Fruit fly (Drosophila melanogaster) whole organism, embryonic: Measurements from ENCODE around the gene sbr.

Experiments used
- Abd-B ChIP-seq: fragments of 200-800 bp; sonication (Bioruptor generic); optimal IDR thresholded peaks from 2 replicates; lab custom pipeline; 2018; ENCODE audit warnings: missing biosample characterization, mild to moderate bottlenecking, missing genetic modification characterization, moderate library complexity
- Bdp1 ChIP-seq: fragments of 200-800 bp; sonication (Bioruptor generic); optimal IDR thresholded peaks from 3 replicates; lab custom pipeline; 2016; ENCODE audit warnings: missing biosample characterization, missing genetic modification characterization
- CG11504 ChIP-seq: fragments of 200-800 bp; sonication (Bioruptor generic); optimal IDR thresholded peaks from 3 replicates; lab custom pipeline; 2019; ENCODE audit warnings: missing biosample characterization, mild to moderate bottlenecking, missing genetic modification characterization, moderate library complexity
- CG11696 ChIP-seq: fragments of 200-800 bp; sonication (Bioruptor generic); IDR thresholded peaks from 2 replicates; pipeline ENCODE4 v1.3.6; 2022; ENCODE audit warnings: missing biosample characterization, missing genetic modification characterization
- CG12391 ChIP-seq: fragments of 200-800 bp; sonication (Bioruptor generic); optimal IDR thresholded peaks from 3 replicates; lab custom pipeline; 2018; ENCODE audit warnings: missing biosample characterization, mild to moderate bottlenecking, missing genetic modification characterization, moderate library complexity
- CG13624 ChIP-seq: fragments of 200-800 bp; sonication (Bioruptor generic); optimal IDR thresholded peaks from 2 replicates; lab custom pipeline; 2016; ENCODE audit warnings: missing biosample characterization, missing genetic modification characterization
- CG17612 ChIP-seq: fragments of 200-800 bp; sonication (Bioruptor generic); IDR thresholded peaks from 2 replicates; pipeline ENCODE4 v1.3.6; 2022; ENCODE audit warnings: missing biosample characterization, missing genetic modification characterization
- CG2678 ChIP-seq: fragments of 200-800 bp; sonication (Bioruptor generic); optimal IDR thresholded peaks from 3 replicates; lab custom pipeline; 2019; ENCODE audit warnings: missing biosample characterization, mild to moderate bottlenecking, missing genetic modification characterization, moderate library complexity
- CG30431 ChIP-seq: fragments of 200-800 bp; sonication (Bioruptor generic); optimal IDR thresholded peaks from 2 replicates; lab custom pipeline; 2017; ENCODE audit warnings: missing biosample characterization, missing genetic modification characterization
- CG34224 ChIP-seq: fragments of 200-800 bp; sonication (Bioruptor generic); IDR thresholded peaks from 3 replicates; pipeline ENCODE4 v1.3.6; 2022; ENCODE audit warnings: missing biosample characterization, missing genetic modification characterization; ENCODE audit not compliant: partially characterized antibody
- CG34376 ChIP-seq: fragments of 200-800 bp; sonication (Bioruptor generic); optimal IDR thresholded peaks from 2 replicates; lab custom pipeline; 2018; ENCODE audit warnings: missing biosample characterization, mild to moderate bottlenecking, missing genetic modification characterization
- CG4404 ChIP-seq: fragments of 200-800 bp; sonication (Bioruptor generic); IDR thresholded peaks from 2 replicates; pipeline ENCODE4 v1.3.6; 2022; ENCODE audit warnings: missing biosample characterization, missing genetic modification characterization
- CG4707 ChIP-seq: fragments of 200-800 bp; sonication (Bioruptor generic); optimal IDR thresholded peaks from 2 replicates; lab custom pipeline; 2018; ENCODE audit warnings: missing biosample characterization, mild to moderate bottlenecking, missing genetic modification characterization, moderate library complexity
- CG5953 ChIP-seq: fragments of 200-800 bp; sonication (Bioruptor generic); IDR thresholded peaks from 2 replicates; pipeline ENCODE4 v1.3.6; 2022; ENCODE audit warnings: missing biosample characterization, missing genetic modification characterization
- CG6175 ChIP-seq: fragments of 200-800 bp; sonication (Bioruptor generic); IDR thresholded peaks from 3 replicates; pipeline ENCODE4 v1.3.6; 2022; ENCODE audit warnings: missing biosample characterization, missing genetic modification characterization
- CG6689 ChIP-seq: fragments of 200-800 bp; sonication (Bioruptor generic); IDR thresholded peaks from 2 replicates; pipeline ENCODE4 v1.3.6; 2022; ENCODE audit warnings: missing biosample characterization, missing genetic modification characterization
- CG7357 ChIP-seq: fragments of 200-800 bp; sonication (Bioruptor generic); IDR thresholded peaks from 3 replicates; pipeline ENCODE4 v1.3.6; 2022; ENCODE audit warnings: missing biosample characterization, missing genetic modification characterization
- CG7745 ChIP-seq: fragments of 200-800 bp; sonication (Bioruptor generic); optimal IDR thresholded peaks from 2 replicates; lab custom pipeline; 2018; ENCODE audit warnings: missing biosample characterization, mild to moderate bottlenecking, missing genetic modification characterization, moderate library complexity
- CG7963 ChIP-seq: fragments of 200-800 bp; sonication (Bioruptor generic); IDR thresholded peaks from 3 replicates; pipeline ENCODE4 v1.3.6; 2022; ENCODE audit warnings: missing biosample characterization, missing genetic modification characterization; ENCODE audit not compliant: partially characterized antibody
- CG8924 ChIP-seq: fragments of 200-800 bp; optimal IDR thresholded peaks from 3 replicates; lab custom pipeline; 2019; ENCODE audit warnings: missing biosample characterization, mild to moderate bottlenecking, missing genetic modification characterization, moderate library complexity
- CG9797 ChIP-seq: fragments of 200-800 bp; sonication (Bioruptor generic); optimal IDR thresholded peaks from 3 replicates; lab custom pipeline; 2018; ENCODE audit warnings: missing biosample characterization, mild to moderate bottlenecking, missing genetic modification characterization
- Dip3 ChIP-seq: fragments of 200-800 bp; sonication (Bioruptor generic); optimal IDR thresholded peaks from 3 replicates; lab custom pipeline; 2016; ENCODE audit warnings: missing biosample characterization, missing genetic modification characterization
- Doc2 ChIP-seq: fragments of 200-800 bp; sonication (Bioruptor generic); IDR thresholded peaks from 2 replicates; pipeline ENCODE4 v1.3.6; 2022; ENCODE audit warnings: missing biosample characterization, missing genetic modification characterization
- Eip74EF ChIP-seq, 2 experiments: fragments of 200-800 bp in 1 of 2; fragments of >200 bp in 1 of 2; sonication (Bioruptor generic) in 1 of 2; optimal IDR thresholded peaks; 2 replicates each; lab custom pipeline; 2017 to 2019; ENCODE audit warnings: missing biosample characterization in 2 of 2, missing genetic modification characterization in 2 of 2, mild to moderate bottlenecking in 1 of 2, moderate library complexity in 1 of 2
- Hr39 ChIP-seq: fragments of >200 bp; optimal IDR thresholded peaks from 2 replicates; lab custom pipeline; 2017
- Mes4 ChIP-seq: fragments of 200-800 bp; sonication (Bioruptor generic); optimal IDR thresholded peaks from 2 replicates; lab custom pipeline; 2016; ENCODE audit warnings: missing biosample characterization, missing genetic modification characterization
- NK7.1 ChIP-seq: fragments of 200-800 bp; sonication (Bioruptor generic); optimal IDR thresholded peaks from 3 replicates; lab custom pipeline; 2016; ENCODE audit warnings: missing biosample characterization, missing genetic modification characterization
- Rx ChIP-seq: fragments of 200-800 bp; sonication (Bioruptor generic); IDR thresholded peaks from 2 replicates; pipeline ENCODE4 v1.3.6; 2022; ENCODE audit warnings: missing biosample characterization, missing genetic modification characterization
- Spps ChIP-seq: fragments of 200-800 bp; sonication (Bioruptor generic); optimal IDR thresholded peaks from 2 replicates; lab custom pipeline; 2018; ENCODE audit warnings: missing biosample characterization, mild to moderate bottlenecking, missing genetic modification characterization
- Usf ChIP-seq: fragments of 200-800 bp; sonication (Bioruptor generic); optimal IDR thresholded peaks from 2 replicates; lab custom pipeline; 2017; ENCODE audit warnings: missing genotype, missing biosample characterization, missing genetic modification characterization
- Xbp1 ChIP-seq: fragments of 200-800 bp; sonication (Bioruptor generic); optimal IDR thresholded peaks from 3 replicates; lab custom pipeline; 2016; ENCODE audit warnings: missing biosample characterization, mild to moderate bottlenecking, missing genetic modification characterization
- al ChIP-seq: fragments of 200-800 bp; sonication (Bioruptor generic); IDR thresholded peaks from 2 replicates; pipeline ENCODE4 v1.3.6; 2022; ENCODE audit warnings: missing biosample characterization, missing genetic modification characterization
- ara ChIP-seq: fragments of 200-800 bp; sonication (Bioruptor generic); IDR thresholded peaks from 2 replicates; pipeline ENCODE4 v1.3.6; 2022; ENCODE audit warnings: missing biosample characterization, missing genetic modification characterization
- bcd ChIP-seq: fragments of 200-800 bp; sonication (Bioruptor generic); optimal IDR thresholded peaks from 2 replicates; lab custom pipeline; 2017; ENCODE audit warnings: missing biosample characterization, mild to moderate bottlenecking, missing genetic modification characterization
- caup ChIP-seq: fragments of 200-800 bp; sonication (Bioruptor generic); optimal IDR thresholded peaks from 3 replicates; lab custom pipeline; 2017; ENCODE audit warnings: missing biosample characterization, mild to moderate bottlenecking, missing genetic modification characterization, moderate library complexity; ENCODE audit not compliant: severe bottlenecking
- da ChIP-seq: fragments of 200-800 bp; sonication (Bioruptor generic); optimal IDR thresholded peaks from 2 replicates; lab custom pipeline; 2016; ENCODE audit warnings: missing biosample characterization, missing genetic modification characterization
- dan ChIP-seq: fragments of 200-800 bp; sonication (Bioruptor generic); IDR thresholded peaks from 2 replicates; pipeline ENCODE4 v1.3.6; 2022; ENCODE audit warnings: missing biosample characterization, missing genetic modification characterization
- fd96Cb ChIP-seq: fragments of 200-800 bp; sonication (Bioruptor generic); optimal IDR thresholded peaks from 2 replicates; lab custom pipeline; 2018; ENCODE audit warnings: missing biosample characterization, mild to moderate bottlenecking, missing genetic modification characterization, moderate library complexity
- h ChIP-seq: fragments of >200 bp; optimal IDR thresholded peaks from 2 replicates; lab custom pipeline; 2017
- ham ChIP-seq: fragments of 200-800 bp; sonication (Bioruptor generic); IDR thresholded peaks from 2 replicates; pipeline ENCODE4 v1.3.6; 2022; ENCODE audit warnings: missing biosample characterization, missing genetic modification characterization
- luna ChIP-seq: fragments of 200-800 bp; sonication (Bioruptor generic); optimal IDR thresholded peaks from 2 replicates; lab custom pipeline; 2016; ENCODE audit warnings: missing biosample characterization, missing genetic modification characterization
- pan ChIP-seq, 4 experiments: fragments of >200 bp in 3 of 4; fragments of 200-800 bp in 1 of 4; sonication (Bioruptor generic) in 1 of 4; optimal IDR thresholded peaks in 3 of 4; IDR thresholded peaks in 1 of 4; 2 replicates each; pipeline versions ENCODE4 v1.3.6 to Lab custom; 2017 to 2022; ENCODE audit warnings: missing biosample characterization in 2 of 4, missing genetic modification characterization in 2 of 4, mixed read lengths in 1 of 4
- run ChIP-seq: fragments of 200-800 bp; sonication (Bioruptor generic); optimal IDR thresholded peaks from 3 replicates; lab custom pipeline; 2018; ENCODE audit warnings: missing biosample characterization, mild to moderate bottlenecking, missing genetic modification characterization
- sens ChIP-seq: fragments of 200-800 bp; sonication (Bioruptor generic); peaks from one replicate; lab custom pipeline; 2016; ENCODE audit warnings: missing biosample characterization, missing genetic modification characterization
- slou ChIP-seq: fragments of 200-800 bp; sonication (Bioruptor generic); optimal IDR thresholded peaks from 3 replicates; lab custom pipeline; 2016; ENCODE audit warnings: missing biosample characterization, missing genetic modification characterization
- slp2 ChIP-seq: fragments of 200-800 bp; sonication (Bioruptor generic); optimal IDR thresholded peaks from 2 replicates; lab custom pipeline; 2016; ENCODE audit warnings: missing biosample characterization, missing genetic modification characterization
- ssp ChIP-seq: fragments of 200-800 bp; sonication (Bioruptor generic); IDR thresholded peaks from 2 replicates; pipeline ENCODE4 v1.3.6; 2022; ENCODE audit warnings: missing biosample characterization, missing genetic modification characterization
- tin ChIP-seq: fragments of 200-800 bp; sonication (Bioruptor generic); optimal IDR thresholded peaks from 3 replicates; lab custom pipeline; 2016; ENCODE audit warnings: missing biosample characterization, missing genetic modification characterization
- tio ChIP-seq: fragments of 200-800 bp; sonication (Bioruptor generic); optimal IDR thresholded peaks from 2 replicates; lab custom pipeline; 2017; ENCODE audit warnings: missing biosample characterization, missing genetic modification characterization, inconsistent platforms
- zfh1 ChIP-seq: fragments of 200-800 bp; sonication (Bioruptor generic); IDR thresholded peaks from 3 replicates; pipeline ENCODE4 v1.3.6; 2022; ENCODE audit warnings: missing biosample characterization, missing genetic modification characterization

The sbr gene

DNA sequence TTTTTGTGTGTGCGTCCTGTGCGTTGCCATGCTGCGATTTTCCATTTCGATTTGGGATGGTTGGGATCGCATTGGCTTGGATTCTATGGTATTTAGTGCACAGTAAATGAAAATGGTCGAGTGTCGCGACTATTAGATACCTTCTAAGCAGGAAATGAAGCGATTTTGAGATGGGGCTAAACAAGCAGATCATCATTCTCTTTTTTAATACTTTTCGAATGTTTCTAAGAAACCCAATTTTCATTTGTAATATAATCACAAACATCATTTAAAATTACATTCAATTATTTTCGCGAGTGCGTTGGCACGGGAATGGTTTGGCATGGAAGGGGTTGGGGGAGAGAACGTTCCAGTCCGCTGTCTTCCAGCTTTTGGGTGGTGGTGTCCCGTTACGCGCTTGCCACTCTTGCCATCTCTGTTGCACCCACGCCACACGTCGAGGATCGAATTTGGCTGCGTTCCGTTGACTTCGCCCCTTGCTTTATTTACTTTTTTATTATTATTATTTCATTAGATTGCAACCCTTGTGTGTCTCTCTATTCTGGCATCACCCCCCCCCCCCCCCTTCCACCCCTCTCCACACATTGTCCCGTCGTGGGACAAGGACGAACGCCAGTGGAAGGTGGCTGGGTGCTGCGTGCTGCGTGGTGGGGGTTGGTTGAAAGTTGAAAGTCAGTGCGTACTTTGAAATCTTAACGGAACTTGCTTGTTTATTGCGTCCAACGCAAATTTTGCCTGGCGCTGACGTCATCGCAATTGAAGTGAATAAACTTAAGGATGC, 21.4 kb downstream of the sbr start (continued):
- TF ChIP-seq CG17612 (GFP tag; lab: Robert Waterston, UW) (no peak), Hr39 (no peak), al (GFP tag; lab: Robert Waterston, UW) (no peak), luna (GFP tag; lab: Kevin White, UChicago) (no peak), dan (GFP tag; lab: Robert Waterston, UW) (no peak), CG7357 (GFP tag; lab: Robert Waterston, UW) (no peak), slp2 (GFP tag; lab: Kevin White, UChicago) (peak; percentile 22), tin (no peak), NK7.1 (GFP tag; lab: Kevin White, UChicago) (no peak), h (lab: Kevin White, UChicago) (no peak), bcd (GFP tag; lab: Kevin White, UChicago) (peak; percentile 12), CG7963 (no peak), Abd-B (GFP tag; lab: Kevin White, UChicago) (peak; percentile 46), Xbp1 (GFP tag; lab: Kevin White, UChicago) (peak; percentile 46), sens (GFP tag; lab: Kevin White, UChicago) (peak; percentile 95), CG11696 (GFP tag; lab: Robert Waterston, UW) (no peak), CG12391 (tag; lab: Kevin White, UChicago) (peak; percentile 56), Bdp1 (GFP tag; lab: Kevin White, UChicago) (peak; percentile 6), CG9797 (GFP tag; lab: Kevin White, UChicago) (no peak), caup (GFP tag; lab: Kevin White, UChicago) (no peak), ara (GFP tag; lab: Robert Waterston, UW) (peak; percentile 30; the same call in 1 of the 2 replicates), tio (no peak), CG34224 (no peak), CG7745 (tag; lab: Kevin White, UChicago) (no peak), Dip3 (GFP tag; lab: Kevin White, UChicago) (no peak), zfh1 (GFP tag; lab: Robert Waterston, UW) (peak; percentile 59; the same call in 2 of the 3 replicates), CG34376 (no peak), pan (optimal IDR thresholded peaks at IDR 0.05; lab: Kevin White, UChicago) (no peak), pan (GFP tag; optimal IDR thresholded peaks at IDR 0.05 in 1 of 2, IDR thresholded peaks at IDR 0.05 in 1 of 2) (peak in 1 of 2 experiments; percentile 36), da (GFP tag; lab: Kevin White, UChicago) (no peak), run (tag; lab: Kevin White, UChicago) (no peak), slou (GFP tag; lab: Kevin White, UChicago) (no peak), Mes4 (GFP tag; lab: Kevin White, UChicago) (no peak), CG5953 (no peak), Usf (GFP tag; lab: Kevin White, UChicago) (no peak), Rx (GFP tag; lab: Robert Waterston, UW) (no peak), Spps (peak; percentile 12), CG6689 (GFP tag; lab: Robert Waterston, UW) (peak; percentile 30; the same call in 1 of the 2 replicates), Doc2 (GFP tag; lab: Robert Waterston, UW) (no peak), CG4707 (no peak), CG2678 (tag; lab: Kevin White, UChicago) (peak; percentile 52), CG30431 (GFP tag; lab: Kevin White, UChicago) (peak; percentile 29), CG6175 (GFP tag; lab: Robert Waterston, UW) (no peak), ssp (GFP tag; lab: Robert Waterston, UW) (peak; percentile 28; the same call in 1 of the 2 replicates), CG4404 (GFP tag; lab: Robert Waterston, UW) (peak; percentile 16; the same call in 1 of the 2 replicates), ham (GFP tag; lab: Robert Waterston, UW) (no peak), CG11504 (tag; lab: Kevin White, UChicago) (peak; percentile 63), Eip74EF (GFP tag; optimal IDR thresholded peaks at IDR 0.05; lab: Kevin White, UChicago) (no peak), fd96Cb (tag; lab: Kevin White, UChicago) (peak; percentile 55), CG13624 (GFP tag; lab: Kevin White, UChicago) (peak; percentile 31), CG8924 (tag; lab: Kevin White, UChicago) (peak; percentile 52)
